Worm (Caenorhabditis elegans): ENCODE measurements around the gene gpa-10.

gpa-10 gene

DNA sequence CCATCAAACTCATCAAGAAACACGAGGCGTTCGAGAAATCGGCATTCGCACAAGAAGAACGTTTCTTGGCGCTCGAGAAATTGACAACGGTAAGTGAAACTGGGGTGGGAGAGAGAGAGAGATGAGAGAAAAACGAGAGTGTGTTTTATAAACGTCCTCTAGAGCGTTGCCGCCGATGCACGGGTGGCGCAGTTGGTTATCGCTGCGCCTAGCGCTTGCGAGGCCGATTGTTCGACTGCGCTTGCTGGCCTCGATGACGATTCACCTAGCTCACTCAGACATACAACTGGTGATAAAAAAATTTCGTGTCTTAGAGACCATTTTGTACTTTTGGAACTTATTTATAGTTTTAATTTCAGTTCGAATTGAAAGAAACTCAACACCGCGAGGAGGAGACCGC, 34.2 kb upstream of the gpa-10 start (continued):
- TF ChIP-seq C08G9.2 (tag; optimal IDR thresholded peaks at IDR 0.05) (peak; percentile 65), hlh-6 (tag; optimal IDR thresholded peaks at IDR 0.05) (peak; percentile 84), nhr-232 (tag; optimal IDR thresholded peaks at IDR 0.05) (peak; percentile 72), ahr-1 (tag; optimal IDR thresholded peaks at IDR 0.05) (peak; percentile 50), elt-2 (tag; optimal IDR thresholded peaks at IDR 0.05) (peak; percentile 82), odd-2 (tag; optimal IDR thresholded peaks at IDR 0.05) (peak; percentile 18), unc-86 (tag; optimal IDR thresholded peaks at IDR 0.05) (peak; percentile 78), che-1 (tag; optimal IDR thresholded peaks at IDR 0.05) (peak; percentile 83), ets-4 (tag; optimal IDR thresholded peaks at IDR 0.05) (no peak), zip-5 (tag; optimal IDR thresholded peaks at IDR 0.05) (peak; percentile 52), ceh-24 (tag; optimal IDR thresholded peaks at IDR 0.05) (peak; percentile 61), rnt-1 (tag; optimal IDR thresholded peaks at IDR 0.05) (peak; percentile 46), lim-6 (tag; optimal IDR thresholded peaks at IDR 0.05) (peak; percentile 19), unc-42 (tag; optimal IDR thresholded peaks at IDR 0.05) (peak; percentile 56), ceh-2 (tag; optimal IDR thresholded peaks at IDR 0.05) (peak; percentile 11), T23F11.4 (GFP tag; optimal IDR thresholded peaks at IDR 0.05) (peak; percentile 62), ceh-9 (tag; optimal IDR thresholded peaks at IDR 0.05) (no peak), madf-2 (tag; optimal IDR thresholded peaks at IDR 0.05) (peak; percentile 75), fax-1 (tag; optimal IDR thresholded peaks at IDR 0.05) (peak; percentile 64), Y22D7AL.16 (tag; optimal IDR thresholded peaks at IDR 0.05) (peak; percentile 70), tbx-2 (tag; optimal IDR thresholded peaks at IDR 0.05) (peak; percentile 52), pax-1 (tag; optimal IDR thresholded peaks at IDR 0.05) (no peak), ceh-18 (tag; optimal IDR thresholded peaks at IDR 0.05) (peak; percentile 74), ref-2 (tag; optimal IDR thresholded peaks at IDR 0.05) (peak; percentile 82), hlh-15 (tag; optimal IDR thresholded peaks at IDR 0.05) (peak; percentile 37), ceh-22 (tag; optimal IDR thresholded peaks at IDR 0.05) (no peak), sox-4 (tag; optimal IDR thresholded peaks at IDR 0.05) (peak; percentile 82), K02D7.2 (tag; optimal IDR thresholded peaks at IDR 0.05) (peak; percentile 62), F13H6.1 (tag; optimal IDR thresholded peaks at IDR 0.05) (peak; percentile 71), unc-55 (GFP tag; optimal IDR thresholded peaks at IDR 0.05) (no peak), hlh-8 (tag; optimal IDR thresholded peaks at IDR 0.05) (peak; percentile 58), C38D4.7 (GFP tag; optimal IDR thresholded peaks at IDR 0.05) (peak; percentile 84), pha-2 (tag; optimal IDR thresholded peaks at IDR 0.05) (peak; percentile 70), ceh-34 (tag; optimal IDR thresholded peaks at IDR 0.05) (peak; percentile 83), ceh-31 (tag; optimal IDR thresholded peaks at IDR 0.05) (peak; percentile 49), ceh-19 (GFP tag; optimal IDR thresholded peaks at IDR 0.05) (peak; percentile 78), tbx-7 (tag; optimal IDR thresholded peaks at IDR 0.05) (no peak), pag-3 (tag; optimal IDR thresholded peaks at IDR 0.05; ENCODE audit: borderline replicate concordance) (no peak)

- TF ChIP-seq rnt-1 (tag; optimal IDR thresholded peaks at IDR 0.05): no peak
- no peak for TF ChIP-seq npax-4 (tag; optimal IDR thresholded peaks at IDR 0.05)
- TF ChIP-seq hlh-6 (tag; optimal IDR thresholded peaks at IDR 0.05): no peak
- TF ChIP-seq ceh-2 (tag; optimal IDR thresholded peaks at IDR 0.05): no peak
- TF ChIP-seq fax-1 (tag; optimal IDR thresholded peaks at IDR 0.05): no peak
- TF ChIP-seq ceh-34 (tag; optimal IDR thresholded peaks at IDR 0.05): no peak
- no peak for TF ChIP-seq ceh-22 (tag; optimal IDR thresholded peaks at IDR 0.05)
- no peak for TF ChIP-seq ref-2 (tag; optimal IDR thresholded peaks at IDR 0.05)
- TF ChIP-seq lim-6 (tag; optimal IDR thresholded peaks at IDR 0.05): no peak
- no peak for TF ChIP-seq ceh-45 (GFP tag; IDR thresholded peaks at IDR 0.05)
- TF ChIP-seq ets-4 (tag; optimal IDR thresholded peaks at IDR 0.05): no peak
- TF ChIP-seq ceh-9 (tag; optimal IDR thresholded peaks at IDR 0.05): no peak
- no peak for TF ChIP-seq hlh-30 (tag; optimal IDR thresholded peaks at IDR 0.05; ENCODE audit: insufficient read depth)
- no peak for TF ChIP-seq hlh-8 (tag; optimal IDR thresholded peaks at IDR 0.05)
- TF ChIP-seq pag-3 (tag; optimal IDR thresholded peaks at IDR 0.05; ENCODE audit: borderline replicate concordance): no peak
- TF ChIP-seq pax-1 (tag; optimal IDR thresholded peaks at IDR 0.05): no peak
- no peak for TF ChIP-seq zip-5 (tag; optimal IDR thresholded peaks at IDR 0.05)
These were observed 30.5 kb upstream of the gpa-10 start for ce11 chrV:6885070-6885469.
